Worm (Caenorhabditis elegans) whole organism, young adult: ENCODE measurements around the gene nlp-9.

Experiments
- fkh-3 ChIP-seq: sonication (generic microtip); optimal IDR thresholded peaks from 2 replicates; lab custom pipeline; 2016; ENCODE audit warnings: mild to moderate bottlenecking, missing genetic modification characterization, missing compliant biosample characterization
- lin-35 ChIP-seq, 3 experiments: fragments of 150-350 bp in 2 of 3; sonication (generic microtip) in 1 of 3; optimal IDR thresholded peaks; 2 replicates each; lab custom pipeline; 2014 to 2018; ENCODE audit warnings: missing biosample characterization in 3 of 3, missing genetic modification characterization in 3 of 3, missing genetic modification reagents in 3 of 3
- lin-54 ChIP-seq: fragments of 200-800 bp; sonication (Bioruptor generic); optimal IDR thresholded peaks from 2 replicates; lab custom pipeline; 2018; ENCODE audit warnings: mild to moderate bottlenecking, missing genetic modification characterization, missing compliant biosample characterization
- repo-1 ChIP-seq: sonication (generic microtip); optimal IDR thresholded peaks from 2 replicates; lab custom pipeline; 2017; ENCODE audit warnings: mild to moderate bottlenecking, missing genetic modification characterization, missing compliant biosample characterization
- sdz-38 ChIP-seq: sonication (generic microtip); optimal IDR thresholded peaks from 2 replicates; lab custom pipeline; 2016; ENCODE audit warnings: missing genotype, missing genetic modification characterization, missing compliant biosample characterization

DNA sequence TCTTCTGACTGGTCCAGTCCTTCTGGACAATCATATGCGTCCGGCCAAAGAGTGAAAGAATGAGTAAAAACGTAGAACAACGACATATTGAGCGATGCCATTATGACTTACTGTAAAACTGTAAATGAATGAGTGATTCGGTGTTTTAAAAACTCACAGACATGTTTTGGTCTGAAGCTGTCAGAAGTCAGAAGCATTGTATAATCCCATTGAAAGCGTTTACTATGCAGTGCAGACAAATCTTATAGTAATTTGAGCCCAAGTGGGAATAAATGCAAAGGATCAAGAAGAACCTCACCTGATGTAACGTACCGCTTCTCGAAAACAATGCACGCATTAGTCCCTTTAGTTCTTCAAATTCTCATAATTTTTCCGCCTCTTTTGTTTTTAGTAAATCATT is 40.6 kb downstream of the nlp-9 start, which contains the start of gene srt-3:
- no peak for TF ChIP-seq repo-1
- TF ChIP-seq sdz-38: no peak
- TF ChIP-seq lin-35 (GFP tag; optimal IDR thresholded peaks at IDR 0.05; lab: Kevin White, UChicago): no peak
- no peak for TF ChIP-seq fkh-3
- no peak for TF ChIP-seq lin-54
